Fruit fly (Drosophila melanogaster) whole organism, prepupa: Measurements from ENCODE around the gene CG33645.

ENCODE experiments used
- Blimp-1 ChIP-seq: fragments of 200-800 bp; sonication (Bioruptor generic); optimal IDR thresholded peaks from 3 replicates; lab custom pipeline; 2017; ENCODE audit warnings: missing biosample characterization, missing genetic modification characterization, mild to moderate bottlenecking, moderate library complexity, missing genetic modification reagents
- CG10631 ChIP-seq: fragments of 200-800 bp; sonication (Bioruptor generic); optimal IDR thresholded peaks from 2 replicates; lab custom pipeline; 2016; ENCODE audit warnings: missing biosample characterization, missing genetic modification characterization
- CG10669 ChIP-seq: fragments of 200-800 bp; sonication (Bioruptor generic); optimal IDR thresholded peaks from 3 replicates; lab custom pipeline; 2018; ENCODE audit warnings: missing biosample characterization, mild to moderate bottlenecking, missing genetic modification characterization, moderate library complexity
- CG11294 ChIP-seq: fragments of 200-800 bp; sonication (Bioruptor generic); IDR thresholded peaks from 2 replicates; pipeline ENCODE4 v1.3.6; 2022; ENCODE audit warnings: missing biosample characterization, missing genetic modification characterization
- CG15336 ChIP-seq: fragments of 200-800 bp; sonication (Bioruptor generic); IDR thresholded peaks from 2 replicates; pipeline ENCODE4 v1.3.6; 2022; ENCODE audit warnings: missing biosample characterization, missing genetic modification characterization
- CG1621 ChIP-seq: fragments of 200-800 bp; sonication (Bioruptor generic); optimal IDR thresholded peaks from 3 replicates; lab custom pipeline; 2018; ENCODE audit warnings: missing biosample characterization, mild to moderate bottlenecking, missing genetic modification characterization
- CG16779 ChIP-seq: fragments of 200-800 bp; sonication (Bioruptor generic); optimal IDR thresholded peaks from 3 replicates; lab custom pipeline; 2017; ENCODE audit warnings: missing biosample characterization, mild to moderate bottlenecking, missing genetic modification characterization
- CG3032 ChIP-seq: fragments of 200-800 bp; optimal IDR thresholded peaks from 2 replicates; lab custom pipeline; 2019; ENCODE audit warnings: missing biosample characterization, mild to moderate bottlenecking, missing genetic modification characterization, moderate library complexity
- CG31627 ChIP-seq: fragments of 200-800 bp; sonication (Bioruptor generic); optimal IDR thresholded peaks from 3 replicates; lab custom pipeline; 2016; ENCODE audit warnings: missing biosample characterization, missing genetic modification characterization
- CG32006 ChIP-seq: fragments of 200-800 bp; sonication (Bioruptor generic); optimal IDR thresholded peaks from 3 replicates; lab custom pipeline; 2017; ENCODE audit warnings: missing biosample characterization, mild to moderate bottlenecking, missing genetic modification characterization
- CG34406 ChIP-seq: fragments of 200-800 bp; sonication (Bioruptor generic); optimal IDR thresholded peaks from 3 replicates; lab custom pipeline; 2016; ENCODE audit warnings: missing biosample characterization, missing genetic modification characterization
- CG4318 ChIP-seq: fragments of 200-800 bp; sonication (Bioruptor generic); optimal IDR thresholded peaks from 3 replicates; lab custom pipeline; 2017; ENCODE audit warnings: missing biosample characterization, mild to moderate bottlenecking, missing genetic modification characterization
- CG6163 ChIP-seq: fragments of 200-800 bp; sonication (Bioruptor generic); IDR thresholded peaks from 3 replicates; pipeline ENCODE4 v1.3.6; 2022; ENCODE audit warnings: missing biosample characterization, missing genetic modification characterization
- CG6276 ChIP-seq: fragments of 200-800 bp; sonication (Bioruptor generic); optimal IDR thresholded peaks from 2 replicates; lab custom pipeline; 2017; ENCODE audit warnings: missing biosample characterization, mild to moderate bottlenecking, missing genetic modification characterization
- CG6808 ChIP-seq: fragments of 200-800 bp; sonication (Bioruptor generic); optimal IDR thresholded peaks from 3 replicates; lab custom pipeline; 2017; ENCODE audit warnings: missing biosample characterization, missing genetic modification characterization, mild to moderate bottlenecking, moderate library complexity, missing genetic modification reagents
- CG7368 ChIP-seq: fragments of 200-800 bp; sonication (Bioruptor generic); optimal IDR thresholded peaks from 3 replicates; lab custom pipeline; 2016; ENCODE audit warnings: missing biosample characterization, missing genetic modification characterization
- CG8319 ChIP-seq: fragments of 200-800 bp; sonication (Bioruptor generic); optimal IDR thresholded peaks from 3 replicates; lab custom pipeline; 2016; ENCODE audit warnings: missing biosample characterization, missing genetic modification characterization
- CG8632 ChIP-seq: fragments of 200-800 bp; sonication (Bioruptor generic); optimal IDR thresholded peaks from 3 replicates; lab custom pipeline; 2016; ENCODE audit warnings: missing biosample characterization, missing genetic modification characterization
- CG9139 ChIP-seq: fragments of 200-800 bp; sonication (Bioruptor generic); optimal IDR thresholded peaks from 3 replicates; lab custom pipeline; 2017; ENCODE audit warnings: missing biosample characterization, mild to moderate bottlenecking, missing genetic modification characterization
- Eip78C ChIP-seq: fragments of 200-800 bp; sonication (Bioruptor generic); peaks from one replicate; lab custom pipeline; 2016; ENCODE audit warnings: missing biosample characterization, missing genetic modification characterization
- Eip93F ChIP-seq: fragments of 200-800 bp; sonication (Bioruptor generic); optimal IDR thresholded peaks from 2 replicates; lab custom pipeline; 2016; ENCODE audit warnings: missing biosample characterization, mild to moderate bottlenecking, missing genetic modification characterization
- Gug ChIP-seq: fragments of 200-800 bp; sonication (Bioruptor generic); IDR thresholded peaks from 2 replicates; pipeline ENCODE4 v1.3.6; 2022; ENCODE audit warnings: missing biosample characterization, missing genetic modification characterization
- Hr38 ChIP-seq: sonication (Bioruptor generic); optimal IDR thresholded peaks from 2 replicates; lab custom pipeline; 2016; ENCODE audit warnings: missing biosample characterization, missing genetic modification characterization
- Hr39 ChIP-seq: fragments of 200-800 bp; sonication (Bioruptor generic); optimal IDR thresholded peaks from 2 replicates; lab custom pipeline; 2016; ENCODE audit warnings: missing biosample characterization, missing genetic modification characterization
- Hr4 ChIP-seq: fragments of 200-800 bp; sonication (Bioruptor generic); optimal IDR thresholded peaks from 3 replicates; lab custom pipeline; 2016; ENCODE audit warnings: missing biosample characterization, missing genetic modification characterization
- Lpt ChIP-seq: fragments of 200-800 bp; sonication (Bioruptor generic); optimal IDR thresholded peaks from 3 replicates; lab custom pipeline; 2016; ENCODE audit warnings: missing biosample characterization, missing genetic modification characterization
- Smox ChIP-seq: fragments of 200-800 bp; sonication (Bioruptor generic); optimal IDR thresholded peaks from 3 replicates; lab custom pipeline; 2016; ENCODE audit warnings: missing biosample characterization, missing genetic modification characterization
- Sox15 ChIP-seq: fragments of 200-800 bp; sonication (Bioruptor generic); optimal IDR thresholded peaks from 3 replicates; lab custom pipeline; 2016; ENCODE audit warnings: missing biosample characterization, missing genetic modification characterization
- achi ChIP-seq: fragments of 200-800 bp; sonication (Bioruptor generic); optimal IDR thresholded peaks from 3 replicates; lab custom pipeline; 2016; ENCODE audit warnings: missing biosample characterization, missing genetic modification characterization
- dac ChIP-seq: fragments of 200-800 bp; sonication (Bioruptor generic); optimal IDR thresholded peaks from 2 replicates; lab custom pipeline; 2017; ENCODE audit warnings: missing biosample characterization, mild to moderate bottlenecking, missing genetic modification characterization
- dsx ChIP-seq: fragments of 200-800 bp; optimal IDR thresholded peaks from 3 replicates; lab custom pipeline; 2019; ENCODE audit warnings: missing biosample characterization, mild to moderate bottlenecking, missing genetic modification characterization, moderate library complexity; ENCODE audit not compliant: poor library complexity, severe bottlenecking
- eg ChIP-seq: fragments of 200-800 bp; sonication (Bioruptor generic); IDR thresholded peaks from 3 replicates; pipeline ENCODE4 v1.3.6; 2022; ENCODE audit warnings: missing biosample characterization, missing genetic modification characterization
- esn ChIP-seq: fragments of 200-800 bp; sonication (Bioruptor generic); optimal IDR thresholded peaks from 2 replicates; lab custom pipeline; 2016; ENCODE audit warnings: missing biosample characterization, mild to moderate bottlenecking, missing genetic modification characterization, moderate library complexity
- fd59A ChIP-seq: fragments of 200-800 bp; sonication (Bioruptor generic); optimal IDR thresholded peaks from 2 replicates; lab custom pipeline; 2017; ENCODE audit warnings: missing biosample characterization, mild to moderate bottlenecking, missing genetic modification characterization, missing genetic modification reagents
- fd85E ChIP-seq: fragments of 200-800 bp; sonication (Bioruptor generic); optimal IDR thresholded peaks from 3 replicates; lab custom pipeline; 2016; ENCODE audit warnings: missing biosample characterization, missing genetic modification characterization
- fkh ChIP-seq: fragments of 200-800 bp; sonication (Bioruptor generic); optimal IDR thresholded peaks from 3 replicates; lab custom pipeline; 2017; ENCODE audit warnings: missing biosample characterization, mild to moderate bottlenecking, missing genetic modification characterization, moderate library complexity
- lz ChIP-seq: fragments of 200-800 bp; sonication (Bioruptor generic); optimal IDR thresholded peaks from 3 replicates; lab custom pipeline; 2016; ENCODE audit warnings: missing biosample characterization, missing genetic modification characterization
- net ChIP-seq: fragments of 200-800 bp; sonication (Bioruptor generic); optimal IDR thresholded peaks from 3 replicates; lab custom pipeline; 2016; ENCODE audit warnings: missing biosample characterization, missing genetic modification characterization
- salr ChIP-seq, 2 experiments: fragments of 200-800 bp; sonication (Bioruptor generic); optimal IDR thresholded peaks; 3 replicates each; lab custom pipeline; 2016 to 2018; ENCODE audit warnings: missing biosample characterization in 2 of 2, missing genetic modification characterization in 2 of 2, mild to moderate bottlenecking in 1 of 2
- spab ChIP-seq: fragments of 200-800 bp; sonication (Bioruptor generic); optimal IDR thresholded peaks from 2 replicates; lab custom pipeline; 2017; ENCODE audit warnings: missing biosample characterization, mild to moderate bottlenecking, missing genetic modification characterization, missing genetic modification reagents
- ss ChIP-seq, 2 experiments: fragments of 200-800 bp; sonication (Bioruptor generic); optimal IDR thresholded peaks; 2 replicates in 1 of 2; 3 replicates in 1 of 2; lab custom pipeline; 2017 to 2018; ENCODE audit warnings: mild to moderate bottlenecking in 2 of 2, missing biosample characterization in 2 of 2, missing genetic modification characterization in 2 of 2, moderate library complexity in 1 of 2
- svp ChIP-seq: fragments of 200-800 bp; sonication (Bioruptor generic); peaks from one replicate; lab custom pipeline; 2016; ENCODE audit warnings: missing biosample characterization, missing genetic modification characterization
- topi ChIP-seq: fragments of 200-800 bp; sonication (Bioruptor generic); optimal IDR thresholded peaks from 3 replicates; lab custom pipeline; 2016; ENCODE audit warnings: missing biosample characterization, missing genetic modification characterization

CG33645 gene

dm6 chr2L:13513331-13514261, 19.0 kb upstream of the CG33645 start (continued):
- TF ChIP-seq Gug: peak; percentile 39; the same call in 1 of the 2 replicates
- peak; percentile 66 for TF ChIP-seq fkh
- no peak for TF ChIP-seq Blimp-1 (GFP tag; lab: Kevin White, UChicago)
- peak; percentile 89 for TF ChIP-seq svp (GFP tag; lab: Kevin White, UChicago)
- no peak for TF ChIP-seq dsx (GFP tag; lab: Kevin White, UChicago)
- peak; percentile 46 for TF ChIP-seq CG3032 (tag; lab: Kevin White, UChicago)
- peak; percentile 86 for TF ChIP-seq esn (GFP tag; lab: Kevin White, UChicago)
- TF ChIP-seq Lpt (GFP tag; lab: Kevin White, UChicago): no peak
- peak; percentile 69 for TF ChIP-seq Smox (GFP tag; lab: Kevin White, UChicago)
- TF ChIP-seq topi: peak; percentile 78
- TF ChIP-seq dac (GFP tag; lab: Kevin White, UChicago): peak; percentile 56
- peak; percentile 62 for TF ChIP-seq CG8632 (GFP tag; lab: Kevin White, UChicago)
- TF ChIP-seq CG7368 (GFP tag; lab: Kevin White, UChicago): peak; percentile 51
- TF ChIP-seq CG11294 (GFP tag; lab: Robert Waterston, UW): peak; percentile 21; the same call in 1 of the 2 replicates
- peak; percentile 43 for TF ChIP-seq achi (GFP tag; lab: Kevin White, UChicago)
- TF ChIP-seq CG6808 (GFP tag; lab: Kevin White, UChicago): no peak
- peak; percentile 14 to 27 for TF ChIP-seq ss (GFP tag; optimal IDR thresholded peaks at IDR 0.05; lab: Kevin White, UChicago)
- peak; percentile 60 for TF ChIP-seq CG4318 (GFP tag; lab: Kevin White, UChicago)
- no peak for TF ChIP-seq Hr38 (GFP tag; lab: Kevin White, UChicago)
- peak; percentile 75 for TF ChIP-seq eg
- TF ChIP-seq CG6163 (GFP tag; lab: Robert Waterston, UW): peak; percentile 83
- no peak for TF ChIP-seq Eip93F (GFP tag; lab: Kevin White, UChicago)
- TF ChIP-seq Hr4 (GFP tag; lab: Kevin White, UChicago): peak; percentile 69

dm6 chr2L:13514262-13514937, 18.2 kb upstream of the CG33645 start:
- TF ChIP-seq CG6276 (GFP tag; lab: Kevin White, UChicago): peak; percentile 0
- peak; percentile 78 for TF ChIP-seq CG15336 (GFP tag; lab: Robert Waterston, UW)
- TF ChIP-seq ss (GFP tag; optimal IDR thresholded peaks at IDR 0.05; lab: Kevin White, UChicago): no peak
- no peak for TF ChIP-seq CG8319 (GFP tag; lab: Kevin White, UChicago)
- peak; percentile 87 for TF ChIP-seq lz (GFP tag; lab: Kevin White, UChicago)
- TF ChIP-seq Hr39: peak; percentile 62
- peak; percentile 40 for TF ChIP-seq CG10631 (GFP tag; lab: Kevin White, UChicago)
- peak; percentile 66; the same call in 1 of the 2 replicates for TF ChIP-seq CG11294 (GFP tag; lab: Robert Waterston, UW)
- no peak for TF ChIP-seq Gug
- TF ChIP-seq dac (GFP tag; lab: Kevin White, UChicago): peak; percentile 29
- TF ChIP-seq CG4318 (GFP tag; lab: Kevin White, UChicago): peak; percentile 75
- TF ChIP-seq CG3032 (tag; lab: Kevin White, UChicago): no peak
- peak; percentile 22 for TF ChIP-seq CG7368 (GFP tag; lab: Kevin White, UChicago)
- no peak for TF ChIP-seq CG1621 (tag; lab: Kevin White, UChicago)
- peak; percentile 55 for TF ChIP-seq topi
- peak; percentile 45 for TF ChIP-seq fkh
- TF ChIP-seq CG34406 (GFP tag; lab: Kevin White, UChicago): peak; percentile 55
- no peak for TF ChIP-seq CG6808 (GFP tag; lab: Kevin White, UChicago)
- no peak for TF ChIP-seq CG9139
- no peak for TF ChIP-seq spab (GFP tag; lab: Kevin White, UChicago)
- no peak for TF ChIP-seq CG10669 (GFP tag; lab: Kevin White, UChicago)
- TF ChIP-seq CG6163 (GFP tag; lab: Robert Waterston, UW): peak; percentile 49; the same call in 2 of the 3 replicates
- no peak for TF ChIP-seq salr (GFP tag; optimal IDR thresholded peaks at IDR 0.05; lab: Kevin White, UChicago)
- TF ChIP-seq Lpt (GFP tag; lab: Kevin White, UChicago): peak; percentile 34
- peak; percentile 6 for TF ChIP-seq Blimp-1 (GFP tag; lab: Kevin White, UChicago)
- no peak for TF ChIP-seq CG16779 (tag; lab: Kevin White, UChicago)
- TF ChIP-seq esn (GFP tag; lab: Kevin White, UChicago): peak; percentile 83
- peak; percentile 83 for TF ChIP-seq CG32006 (GFP tag; lab: Kevin White, UChicago)
- peak; percentile 84 for TF ChIP-seq CG31627 (GFP tag; lab: Kevin White, UChicago)
- no peak for TF ChIP-seq fd85E
- peak; percentile 61 for TF ChIP-seq achi (GFP tag; lab: Kevin White, UChicago)
- peak; percentile 75 for TF ChIP-seq Eip78C
- TF ChIP-seq fd59A (GFP tag; lab: Kevin White, UChicago): no peak
- TF ChIP-seq Sox15 (GFP tag; lab: Kevin White, UChicago): peak; percentile 67
- peak; percentile 68 for TF ChIP-seq Hr4 (GFP tag; lab: Kevin White, UChicago)
- no peak for TF ChIP-seq net (GFP tag; lab: Kevin White, UChicago)
